Fruit fly (Drosophila melanogaster) Kc167 (cell line): ENCODE results near the gene CG3008.

Experiments
- Myc ChIP-seq: fragments of >200 bp; optimal IDR thresholded peaks from 2 replicates; lab custom pipeline; 2017; ENCODE audit warnings: missing external identifiers
- Sin3A ChIP-seq: fragments of >200 bp; optimal IDR thresholded peaks from 2 replicates; lab custom pipeline; 2018; ENCODE audit warnings: missing external identifiers
- h ChIP-seq: fragments of >200 bp; optimal IDR thresholded peaks from 3 replicates; lab custom pipeline; 2018; ENCODE audit warnings: missing external identifiers
- ttk ChIP-seq: sonication (Bioruptor generic); optimal IDR thresholded peaks from 2 replicates; lab custom pipeline; 2017; ENCODE audit warnings: missing external identifiers

DNA sequence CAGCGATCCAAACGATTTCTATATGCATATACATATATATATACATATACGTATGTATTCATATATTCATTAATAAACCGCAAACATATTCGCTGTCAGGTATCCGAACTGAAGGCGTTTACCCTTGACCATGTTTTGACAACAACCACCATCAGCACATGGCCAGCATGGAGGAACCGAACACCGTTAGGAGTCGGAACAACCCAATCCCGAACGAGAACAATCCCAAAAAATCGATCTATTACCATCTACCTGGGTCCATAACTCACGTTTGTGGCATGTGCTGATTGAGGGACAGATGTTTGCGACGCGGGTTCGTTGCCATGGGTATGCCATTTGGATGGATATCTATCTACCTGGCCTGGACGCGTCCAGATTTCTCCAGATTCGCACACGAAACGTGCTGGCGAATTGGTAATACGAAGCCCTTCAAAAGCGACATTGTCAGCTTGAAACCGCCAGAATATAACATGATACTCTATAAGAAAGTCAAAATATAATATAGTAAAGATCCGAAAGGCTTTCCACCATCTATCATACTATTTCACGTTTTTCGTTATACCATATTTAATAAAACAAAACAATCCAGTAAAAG is 6.5 kb downstream of the CG3008 start, which contains the start of gene CG15625:
- TF ChIP-seq ttk (lab: Kevin White, UChicago): no peak
- TF ChIP-seq Sin3A (lab: Kevin White, UChicago): no peak
- no peak for TF ChIP-seq h (lab: Kevin White, UChicago)
- no peak for TF ChIP-seq Myc
